Fruit fly (Drosophila melanogaster): ENCODE results near the gene Taf2.

Taf2 gene

dm6 chr3L:9856430-9857218 is 31.9 kb downstream of the Taf2 start:
- peak; percentile 58 for TF ChIP-seq CG17801 (GFP tag; optimal IDR thresholded peaks at IDR 0.05; ENCODE audit: partially characterized antibody)

dm6 chr3L:9855784-9856426 is 32.6 kb downstream of the Taf2 start:
- TF ChIP-seq CG17801 (GFP tag; optimal IDR thresholded peaks at IDR 0.05; ENCODE audit: partially characterized antibody) = peak; percentile 95

dm6 chr3L:9854583-9855519 is 33.6 kb downstream of the Taf2 start, which contains the start of gene RasGAP1:
RasGAP1 (minus strand) TSS chr3L:9855285.
- peak; percentile 8 for TF ChIP-seq CG17801 (GFP tag; optimal IDR thresholded peaks at IDR 0.05; ENCODE audit: partially characterized antibody)

DNA sequence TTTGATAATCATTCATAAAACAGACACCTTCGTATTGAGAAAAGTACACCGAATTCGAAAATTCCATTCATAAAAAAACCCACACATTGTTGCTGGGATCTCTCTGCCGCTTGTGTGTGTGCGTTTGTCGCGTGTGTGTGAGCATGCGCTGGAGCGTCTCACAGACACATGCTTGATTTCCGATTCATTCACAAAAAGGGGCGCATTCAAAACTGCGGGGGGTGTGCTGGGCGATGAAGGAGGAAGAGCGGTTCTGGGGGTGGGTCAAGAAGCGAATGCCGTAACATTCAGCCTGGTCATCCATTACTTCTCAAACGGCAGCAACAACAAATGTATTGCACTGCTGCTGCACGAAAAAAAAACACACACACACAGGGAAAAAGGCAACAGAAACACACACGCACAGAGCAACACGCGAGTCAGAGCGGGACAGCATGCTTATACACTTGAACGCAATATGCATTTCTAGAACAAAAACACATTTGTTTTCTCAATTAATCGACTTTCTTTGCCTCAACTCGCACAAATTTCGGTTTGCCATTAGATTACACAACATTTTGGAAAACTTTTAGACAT is 34.5 kb downstream of the Taf2 start:
- TF ChIP-seq CG17801 (GFP tag; optimal IDR thresholded peaks at IDR 0.05; ENCODE audit: partially characterized antibody) = no peak

- TF ChIP-seq CG17801 (GFP tag; optimal IDR thresholded peaks at IDR 0.05; ENCODE audit: partially characterized antibody) = no peak
These were observed 35.2 kb downstream of the Taf2 start for dm6 chr3L:9853140-9853746.

- no peak for TF ChIP-seq CG17801 (GFP tag; optimal IDR thresholded peaks at IDR 0.05; ENCODE audit: partially characterized antibody)
These were observed 37.3 kb downstream of the Taf2 start for dm6 chr3L:9851000-9851671.

DNA sequence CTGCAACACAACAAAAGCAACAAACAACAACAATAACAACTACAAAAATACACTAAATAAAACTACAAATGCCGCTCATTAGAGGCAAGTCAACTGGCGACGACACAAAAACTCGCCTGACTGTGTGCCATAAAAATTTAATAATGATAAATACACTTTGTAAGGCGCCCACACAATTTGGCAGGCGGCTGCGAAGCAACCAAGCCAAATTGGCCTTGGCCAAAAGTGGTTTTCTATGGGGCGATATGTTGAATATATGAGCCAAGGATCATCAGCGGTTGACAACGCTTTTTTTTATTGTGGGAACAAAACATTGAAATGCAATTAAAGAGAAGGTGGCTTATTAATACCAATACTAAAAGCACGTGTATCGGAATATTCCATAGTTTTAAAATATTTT is 38.4 kb downstream of the Taf2 start:
- TF ChIP-seq CG17801 (GFP tag; optimal IDR thresholded peaks at IDR 0.05; ENCODE audit: partially characterized antibody) = no peak

- no peak for TF ChIP-seq CG17801 (GFP tag; optimal IDR thresholded peaks at IDR 0.05; ENCODE audit: partially characterized antibody)
These were observed 39.7 kb downstream of the Taf2 start for dm6 chr3L:9848744-9849143.

DNA sequence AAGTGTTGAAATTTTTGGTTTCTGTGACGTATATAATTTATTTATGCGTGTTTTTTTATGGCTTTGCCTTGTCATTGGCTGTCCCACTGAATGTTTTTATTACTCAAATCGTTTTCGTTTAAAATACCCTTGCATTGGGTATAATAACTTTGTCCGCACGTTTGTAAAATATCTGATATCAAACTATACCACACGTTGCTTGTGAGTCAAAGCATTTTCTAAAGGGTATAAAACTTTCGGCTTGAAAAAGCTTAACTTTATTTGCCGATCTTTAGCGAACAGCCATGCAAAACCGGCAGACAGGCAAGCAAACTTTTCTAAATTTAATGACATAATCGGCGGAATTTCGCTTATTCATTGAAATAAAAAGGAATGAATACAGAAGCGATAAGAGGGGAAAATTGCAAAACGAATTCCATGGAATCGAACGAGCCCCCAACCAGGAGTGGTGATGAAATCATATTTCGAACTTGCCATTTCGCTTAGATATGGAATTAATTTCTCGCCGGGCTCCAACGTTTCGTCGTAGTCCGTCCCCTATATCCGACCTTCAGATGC is 41.0 kb downstream of the Taf2 start:
- TF ChIP-seq CG17801 (GFP tag; optimal IDR thresholded peaks at IDR 0.05; ENCODE audit: partially characterized antibody) = no peak

DNA sequence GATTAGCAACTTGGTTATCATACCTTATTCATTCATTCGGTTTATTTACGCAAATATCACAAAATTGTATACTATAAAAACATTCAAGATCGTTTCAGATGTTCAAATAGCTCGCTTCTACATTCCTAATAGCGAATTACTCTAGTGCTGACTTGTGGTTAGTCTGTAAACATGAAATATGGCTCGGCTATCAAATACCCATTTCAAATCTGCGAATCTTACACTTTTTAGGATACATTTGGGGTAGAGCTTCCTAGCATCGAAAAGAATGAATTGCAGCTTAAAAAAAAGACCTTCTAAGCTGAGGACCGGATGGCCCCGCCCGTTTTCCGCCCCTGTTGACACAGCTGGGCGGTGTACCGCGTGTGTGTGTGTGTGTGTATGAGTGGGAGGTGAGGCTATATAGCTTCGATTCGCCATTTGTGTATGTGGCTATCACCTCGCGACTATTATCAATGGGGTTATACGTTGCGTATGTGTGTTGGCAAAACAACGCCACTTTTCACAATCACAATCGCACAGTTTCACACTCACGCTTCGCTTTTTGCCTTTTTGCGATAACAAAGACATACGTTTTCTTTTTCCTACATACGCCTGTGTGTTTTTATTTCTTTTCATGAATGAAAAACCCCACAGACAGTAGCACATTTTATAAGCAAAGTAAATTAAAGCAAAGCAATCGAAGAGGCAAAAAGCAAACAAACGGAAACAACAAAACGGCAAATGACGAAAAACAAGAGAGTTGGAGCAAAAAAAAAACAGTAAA is 41.7 kb downstream of the Taf2 start:
- TF ChIP-seq CG17801 (GFP tag; optimal IDR thresholded peaks at IDR 0.05; ENCODE audit: partially characterized antibody) = no peak

- no peak for TF ChIP-seq CG17801 (GFP tag; optimal IDR thresholded peaks at IDR 0.05; ENCODE audit: partially characterized antibody)
These were observed 42.4 kb downstream of the Taf2 start for dm6 chr3L:9845980-9846538.

DNA sequence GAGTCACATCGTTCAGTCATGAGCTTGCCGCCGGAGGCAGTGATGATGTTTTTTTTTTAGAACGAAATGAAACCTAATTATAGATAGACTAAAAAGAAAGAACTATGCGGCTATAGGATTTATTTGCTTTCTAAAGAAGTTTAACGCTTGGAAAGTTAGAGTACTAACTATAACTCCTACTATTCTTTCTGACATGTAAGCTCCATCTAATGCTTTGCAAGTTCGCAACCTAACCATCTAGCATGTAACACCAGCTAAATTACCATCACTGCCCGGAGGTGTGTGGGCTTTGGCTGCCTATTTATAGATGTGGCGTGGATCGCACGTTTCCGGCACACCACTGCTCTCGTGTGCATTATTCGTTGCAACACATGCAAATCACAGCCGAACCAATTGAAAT is 46.4 kb downstream of the Taf2 start:
- TF ChIP-seq CG17801 (GFP tag; optimal IDR thresholded peaks at IDR 0.05; ENCODE audit: partially characterized antibody) = no peak

DNA sequence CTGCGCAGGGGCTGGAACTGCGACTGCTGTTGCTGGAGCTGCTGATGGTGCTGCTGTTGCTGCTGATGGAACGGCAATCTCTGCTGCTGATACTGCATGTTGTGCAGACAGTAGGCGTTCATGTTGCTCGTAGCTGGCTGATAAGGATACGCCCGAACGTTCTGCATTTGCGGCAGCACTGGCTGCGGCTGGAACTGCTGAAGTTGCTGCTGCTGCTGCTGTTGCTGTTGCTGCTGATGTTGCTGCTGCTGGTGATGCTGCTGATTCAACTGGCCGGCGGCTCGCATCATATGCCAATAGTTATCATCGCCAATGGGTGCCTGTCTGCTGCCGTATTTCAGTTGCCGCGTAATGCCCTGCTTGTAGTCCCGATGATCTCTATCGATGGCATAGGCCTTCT is 47.8 kb downstream of the Taf2 start:
- TF ChIP-seq CG17801 (GFP tag; optimal IDR thresholded peaks at IDR 0.05; ENCODE audit: partially characterized antibody) = no peak

Data from ovary, adult (tissue).